Fruit fly (Drosophila melanogaster) whole organism, adult: Measurements from ENCODE around the gene CG14220.

Experiments
- CG12768 ChIP-seq: fragments of 200-800 bp; sonication (Bioruptor generic); optimal IDR thresholded peaks from 2 replicates; lab custom pipeline; 2017; ENCODE audit warnings: missing biosample characterization, missing genetic modification characterization, mild to moderate bottlenecking, moderate library complexity, missing genetic modification reagents
- CG14711 ChIP-seq: fragments of 200-800 bp; sonication (Bioruptor generic); optimal IDR thresholded peaks from 2 replicates; lab custom pipeline; 2018; ENCODE audit warnings: missing biosample characterization, mild to moderate bottlenecking, missing genetic modification characterization, moderate library complexity
- CG33017 ChIP-seq: fragments of 200-800 bp; sonication (Bioruptor generic); optimal IDR thresholded peaks from 2 replicates; lab custom pipeline; 2018; ENCODE audit warnings: missing biosample characterization, mild to moderate bottlenecking, missing genetic modification characterization, moderate library complexity
- CG7045 ChIP-seq: fragments of 200-800 bp; sonication (Bioruptor generic); optimal IDR thresholded peaks from 2 replicates; lab custom pipeline; 2017; ENCODE audit warnings: missing biosample characterization, mild to moderate bottlenecking, missing genetic modification characterization
- CG7101 ChIP-seq: fragments of 200-800 bp; sonication (Bioruptor generic); optimal IDR thresholded peaks from 2 replicates; lab custom pipeline; 2018; ENCODE audit warnings: missing biosample characterization, mild to moderate bottlenecking, missing genetic modification characterization, moderate library complexity
- Crg-1 ChIP-seq: fragments of 200-800 bp; sonication (Bioruptor generic); optimal IDR thresholded peaks from 2 replicates; lab custom pipeline; 2016; ENCODE audit warnings: missing biosample characterization, missing genetic modification characterization
- Mnt ChIP-seq: fragments of 200-800 bp; sonication (Bioruptor generic); optimal IDR thresholded peaks from 2 replicates; lab custom pipeline; 2016; ENCODE audit warnings: missing biosample characterization, mild to moderate bottlenecking, missing genetic modification characterization
- bab1 ChIP-seq: fragments of 200-800 bp; sonication (Bioruptor generic); optimal IDR thresholded peaks from 3 replicates; lab custom pipeline; 2019; ENCODE audit warnings: missing biosample characterization, mild to moderate bottlenecking, missing genetic modification characterization, moderate library complexity
- kay ChIP-seq: fragments of 200-800 bp; sonication (Bioruptor generic); peaks from one replicate; lab custom pipeline; 2016; ENCODE audit warnings: missing biosample characterization, missing genetic modification characterization, borderline replicate concordance
- tj ChIP-seq: fragments of 200-800 bp; sonication (Bioruptor generic); optimal IDR thresholded peaks from 3 replicates; lab custom pipeline; 2017; ENCODE audit warnings: missing biosample characterization, mild to moderate bottlenecking, missing genetic modification characterization, moderate library complexity
- toe ChIP-seq: fragments of 200-800 bp; sonication (Bioruptor generic); optimal IDR thresholded peaks from 2 replicates; lab custom pipeline; 2016; ENCODE audit warnings: missing biosample characterization, missing genetic modification characterization

DNA sequence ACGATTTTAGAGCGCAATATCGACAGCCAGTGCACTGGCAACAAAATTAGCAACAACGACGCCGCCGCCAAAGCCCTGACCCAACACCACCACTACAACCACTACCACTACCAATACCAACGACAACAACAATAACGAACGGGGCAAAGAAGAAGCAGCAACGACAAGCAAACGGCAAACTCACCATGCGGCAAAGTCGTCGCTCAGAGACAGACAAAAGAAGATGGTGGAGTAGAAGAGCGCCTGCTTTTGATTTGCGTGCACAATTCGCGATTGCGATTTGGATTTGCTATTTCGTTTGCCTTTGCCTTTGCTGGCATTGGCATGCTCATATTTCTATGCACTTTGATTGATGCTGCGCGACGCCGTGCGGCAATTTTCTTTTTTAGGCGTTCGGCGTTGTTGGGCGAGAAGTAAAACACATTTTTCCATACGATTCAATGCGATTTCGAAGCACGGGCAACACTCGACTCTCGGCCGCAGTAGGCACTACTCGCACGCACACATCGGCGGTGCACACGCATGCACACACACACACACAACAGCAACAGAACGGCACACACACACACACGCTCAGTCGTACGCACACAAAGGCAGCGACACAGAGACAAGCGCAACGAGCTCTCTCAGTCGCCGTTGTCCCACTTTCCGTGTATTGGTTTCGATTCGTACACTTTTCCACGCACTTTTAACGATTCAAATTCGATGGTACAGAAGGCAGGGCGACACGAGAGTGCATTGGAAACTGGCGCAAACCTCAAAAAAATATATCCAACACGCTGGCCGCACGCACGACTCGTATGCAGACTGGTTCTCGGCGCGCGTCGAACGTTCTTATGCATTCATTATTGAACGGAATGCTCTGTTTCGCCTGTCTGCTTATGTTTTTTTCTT is 36.0 kb upstream of the CG14220 start:
- TF ChIP-seq CG14711 (tag; lab: Kevin White, UChicago) (no peak), bab1 (GFP tag; lab: Kevin White, UChicago) (peak; percentile 48), Crg-1 (GFP tag; lab: Kevin White, UChicago) (no peak), tj (GFP tag; lab: Kevin White, UChicago) (peak; percentile 26), CG7101 (peak; percentile 26), CG7045 (GFP tag; lab: Kevin White, UChicago) (no peak), CG12768 (no peak), kay (GFP tag; lab: Kevin White, UChicago) (no peak), CG33017 (tag; lab: Kevin White, UChicago) (no peak), toe (GFP tag; lab: Kevin White, UChicago) (no peak), Mnt (GFP tag; lab: Kevin White, UChicago) (peak; percentile 4)
